Fruit fly (Drosophila melanogaster): Measurements from ENCODE around the gene Atac2.

DNA sequence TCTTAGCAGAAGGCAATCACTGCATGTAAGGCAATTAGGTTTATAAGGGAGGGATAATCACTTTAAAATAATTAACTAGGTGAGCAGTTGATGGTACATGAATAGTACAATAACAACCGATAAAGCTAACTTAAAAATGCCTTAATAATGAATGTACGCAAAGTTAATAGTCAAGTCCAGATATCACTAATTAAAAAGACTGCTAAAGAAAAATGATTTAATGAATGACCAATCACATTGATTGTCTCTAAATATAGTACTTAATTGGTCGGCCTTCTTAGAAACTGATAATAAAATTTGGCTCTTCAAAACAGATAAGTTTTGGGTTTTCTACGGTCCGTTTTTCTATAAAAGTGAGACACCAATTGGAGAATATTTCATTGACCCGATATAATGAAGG, 6.5 kb downstream of the Atac2 start, which contains the start of gene CG31789:
- TF ChIP-seq woc (GFP tag; optimal IDR thresholded peaks at IDR 0.05) (no peak), psq (GFP tag; optimal IDR thresholded peaks at IDR 0.05) (no peak), brk (GFP tag; optimal IDR thresholded peaks at IDR 0.05) (no peak), usp (GFP tag; optimal IDR thresholded peaks at IDR 0.05) (no peak), Hr78 (GFP tag; optimal IDR thresholded peaks at IDR 0.05) (no peak), ey (GFP tag; optimal IDR thresholded peaks at IDR 0.05) (no peak), N (GFP tag; optimal IDR thresholded peaks at IDR 0.05) (no peak), Vsx2 (GFP tag; optimal IDR thresholded peaks at IDR 0.05; ENCODE audit: partially characterized antibody) (no peak), h (GFP tag; optimal IDR thresholded peaks at IDR 0.05) (no peak), OdsH (GFP tag; optimal IDR thresholded peaks at IDR 0.05) (no peak), Jra (GFP tag; optimal IDR thresholded peaks at IDR 0.05) (no peak), lola (GFP tag; optimal IDR thresholded peaks at IDR 0.05) (no peak)

Data from whole organism, wandering third instar larva.